Worm (Caenorhabditis elegans): ENCODE data around the gene ceh-53.

ce11 chrIV:3519352-3519751, 21.3 kb downstream of the ceh-53 start:
- no peak for TF ChIP-seq lin-13 (GFP tag; optimal IDR thresholded peaks at IDR 0.05)
- TF ChIP-seq elt-3 (tag; optimal IDR thresholded peaks at IDR 0.05), result no peak
- TF ChIP-seq ztf-11 (tag; optimal IDR thresholded peaks at IDR 0.05), result no peak
- no peak for TF ChIP-seq Y55F3AM.14 (GFP tag; optimal IDR thresholded peaks at IDR 0.05)
- no peak for TF ChIP-seq R02D3.7 (tag; optimal IDR thresholded peaks at IDR 0.05)
- TF ChIP-seq ama-1 (optimal IDR thresholded peaks at IDR 0.05), result no peak
- TF ChIP-seq aly-2 (tag; optimal IDR thresholded peaks at IDR 0.05), result no peak
- peak; percentile 53 for TF ChIP-seq zag-1 (tag; optimal IDR thresholded peaks at IDR 0.05)

All from whole organism, L2 larva.